Fruit fly (Drosophila melanogaster) whole organism, embryonic: Measurements from ENCODE around the gene CG12728.

Experiments
- C15 ChIP-seq: fragments of 200-800 bp; sonication (Bioruptor generic); IDR thresholded peaks from 3 replicates; pipeline ENCODE4 v1.3.6; 2022; ENCODE audit warnings: missing biosample characterization, missing genetic modification characterization
- CG10321 ChIP-seq: fragments of 200-800 bp; sonication (Bioruptor generic); IDR thresholded peaks from 2 replicates; pipeline ENCODE4 v1.3.6; 2022; ENCODE audit warnings: missing biosample characterization, missing genetic modification characterization
- CG10462 ChIP-seq: fragments of 200-800 bp; sonication (Bioruptor generic); optimal IDR thresholded peaks from 2 replicates; lab custom pipeline; 2016; ENCODE audit warnings: missing biosample characterization, missing genetic modification characterization
- CG10565 ChIP-seq: fragments of 200-800 bp; sonication (Bioruptor generic); optimal IDR thresholded peaks from 3 replicates; lab custom pipeline; 2016; ENCODE audit warnings: missing biosample characterization, mild to moderate bottlenecking, missing genetic modification characterization
- CG11093 ChIP-seq: fragments of 200-800 bp; sonication (Bioruptor generic); IDR thresholded peaks from 3 replicates; pipeline ENCODE4 v1.3.6; 2022; ENCODE audit warnings: missing biosample characterization, missing genetic modification characterization
- CG14667 ChIP-seq: fragments of 200-800 bp; sonication (Bioruptor generic); IDR thresholded peaks from 2 replicates; pipeline ENCODE4 v1.3.6; 2022; ENCODE audit warnings: missing biosample characterization, missing genetic modification characterization
- CG16815 ChIP-seq: fragments of 200-800 bp; sonication (Bioruptor generic); optimal IDR thresholded peaks from 3 replicates; lab custom pipeline; 2017; ENCODE audit warnings: missing biosample characterization, mild to moderate bottlenecking, missing genetic modification characterization
- CG17829 ChIP-seq: fragments of 200-800 bp; optimal IDR thresholded peaks from 2 replicates; lab custom pipeline; 2019; ENCODE audit warnings: missing biosample characterization, mild to moderate bottlenecking, missing genetic modification characterization, moderate library complexity
- CG2875 ChIP-seq: fragments of 200-800 bp; sonication (Bioruptor generic); optimal IDR thresholded peaks from 2 replicates; lab custom pipeline; 2017; ENCODE audit warnings: missing biosample characterization, mild to moderate bottlenecking, missing genetic modification characterization, missing genetic modification reagents
- CG3065 ChIP-seq: fragments of 200-800 bp; sonication (Bioruptor generic); optimal IDR thresholded peaks from 2 replicates; lab custom pipeline; 2016; ENCODE audit warnings: missing biosample characterization, missing genetic modification characterization
- CG32532 ChIP-seq: fragments of 200-800 bp; sonication (Bioruptor generic); IDR thresholded peaks from 2 replicates; pipeline ENCODE4 v1.3.6; 2022; ENCODE audit warnings: missing biosample characterization, missing genetic modification characterization
- CG32772 ChIP-seq: fragments of 200-800 bp; sonication (Bioruptor generic); IDR thresholded peaks from 2 replicates; pipeline ENCODE4 v1.3.6; 2022; ENCODE audit warnings: missing biosample characterization, missing genetic modification characterization
- CG34422 ChIP-seq: fragments of 200-800 bp; sonication (Bioruptor generic); IDR thresholded peaks from 3 replicates; pipeline ENCODE4 v1.3.6; 2022; ENCODE audit warnings: missing biosample characterization, missing genetic modification characterization
- CG4328 ChIP-seq: fragments of 200-800 bp; sonication (Bioruptor generic); optimal IDR thresholded peaks from 3 replicates; lab custom pipeline; 2017; ENCODE audit warnings: missing biosample characterization, missing genetic modification reagents, missing genetic modification characterization
- CG4360 ChIP-seq: fragments of 200-800 bp; sonication (Bioruptor generic); IDR thresholded peaks from 2 replicates; pipeline ENCODE4 v1.3.6; 2022; ENCODE audit warnings: missing biosample characterization, missing genetic modification characterization
- CG4404 ChIP-seq: fragments of 200-800 bp; sonication (Bioruptor generic); IDR thresholded peaks from 2 replicates; pipeline ENCODE4 v1.3.6; 2022; ENCODE audit warnings: missing biosample characterization, missing genetic modification characterization
- CG4820 ChIP-seq: fragments of 200-800 bp; sonication (Bioruptor generic); optimal IDR thresholded peaks from 3 replicates; lab custom pipeline; 2016; ENCODE audit warnings: missing biosample characterization, missing genetic modification characterization
- CG6689 ChIP-seq: fragments of 200-800 bp; sonication (Bioruptor generic); IDR thresholded peaks from 2 replicates; pipeline ENCODE4 v1.3.6; 2022; ENCODE audit warnings: missing biosample characterization, missing genetic modification characterization
- CG7786 ChIP-seq: fragments of 200-800 bp; sonication (Bioruptor generic); optimal IDR thresholded peaks from 2 replicates; lab custom pipeline; 2016; ENCODE audit warnings: missing biosample characterization, missing genetic modification characterization
- CG7987 ChIP-seq: fragments of 200-800 bp; sonication (Bioruptor generic); optimal IDR thresholded peaks from 2 replicates; lab custom pipeline; 2018; ENCODE audit warnings: missing biosample characterization, mild to moderate bottlenecking, missing genetic modification characterization, moderate library complexity
- CkIIα-i1 ChIP-seq: fragments of 200-800 bp; sonication (Bioruptor generic); IDR thresholded peaks from 2 replicates; pipeline ENCODE4 v1.3.6; 2022; ENCODE audit warnings: missing biosample characterization, missing genetic modification characterization
- CoRest ChIP-seq: fragments of 200-800 bp; sonication (Bioruptor generic); optimal IDR thresholded peaks from 3 replicates; lab custom pipeline; 2018; ENCODE audit warnings: missing biosample characterization, mild to moderate bottlenecking, missing genetic modification characterization, moderate library complexity
- HLH3B ChIP-seq: fragments of 200-800 bp; sonication (Bioruptor generic); IDR thresholded peaks from 2 replicates; pipeline ENCODE4 v1.3.6; 2022; ENCODE audit warnings: missing biosample characterization, missing genetic modification characterization
- Jarid2 ChIP-seq: fragments of 200-800 bp; sonication (Bioruptor generic); optimal IDR thresholded peaks from 3 replicates; lab custom pipeline; 2017; ENCODE audit warnings: mild to moderate bottlenecking, missing biosample characterization, missing genetic modification reagents, missing genetic modification characterization
- Mad ChIP-seq: fragments of 200-800 bp; sonication (Bioruptor generic); optimal IDR thresholded peaks from 2 replicates; lab custom pipeline; 2016; ENCODE audit warnings: missing biosample characterization, missing genetic modification characterization
- TFAM ChIP-seq: fragments of 200-800 bp; sonication (Bioruptor generic); optimal IDR thresholded peaks from 2 replicates; lab custom pipeline; 2017; ENCODE audit warnings: missing biosample characterization, missing genetic modification characterization, inconsistent platforms
- Usf ChIP-seq: fragments of 200-800 bp; sonication (Bioruptor generic); optimal IDR thresholded peaks from 2 replicates; lab custom pipeline; 2017; ENCODE audit warnings: missing genotype, missing biosample characterization, missing genetic modification characterization
- ap ChIP-seq: fragments of 200-800 bp; sonication (Bioruptor generic); IDR thresholded peaks from 2 replicates; pipeline ENCODE4 v1.3.6; 2022; ENCODE audit warnings: missing biosample characterization, missing genetic modification characterization
- bsh ChIP-seq, 2 experiments: fragments of 200-800 bp; sonication (Bioruptor generic); optimal IDR thresholded peaks; 2 replicates each; lab custom pipeline; 2017 to 2018; ENCODE audit warnings: mild to moderate bottlenecking in 2 of 2, missing biosample characterization in 2 of 2, missing genetic modification characterization in 2 of 2, moderate library complexity in 1 of 2
- corto ChIP-seq: fragments of 200-800 bp; sonication (Bioruptor generic); optimal IDR thresholded peaks from 2 replicates; lab custom pipeline; 2016; ENCODE audit warnings: missing biosample characterization, mild to moderate bottlenecking, missing genetic modification characterization, moderate library complexity
- crp ChIP-seq, 2 experiments: fragments of 200-800 bp; sonication (Bioruptor generic); optimal IDR thresholded peaks; 2 replicates in 1 of 2; 3 replicates in 1 of 2; lab custom pipeline; 2017; ENCODE audit warnings: missing biosample characterization in 2 of 2, missing genetic modification characterization in 2 of 2, mild to moderate bottlenecking in 1 of 2, moderate library complexity in 1 of 2
- fd102C ChIP-seq: fragments of 200-800 bp; sonication (Bioruptor generic); optimal IDR thresholded peaks from 2 replicates; lab custom pipeline; 2018; ENCODE audit warnings: missing biosample characterization, mild to moderate bottlenecking, missing genetic modification characterization, moderate library complexity
- fu2 ChIP-seq: fragments of 200-800 bp; sonication (Bioruptor generic); optimal IDR thresholded peaks from 2 replicates; lab custom pipeline; 2016; ENCODE audit warnings: missing biosample characterization, missing genetic modification characterization
- hbn ChIP-seq: fragments of 200-800 bp; sonication (Bioruptor generic); IDR thresholded peaks from 2 replicates; pipeline ENCODE4 v1.3.6; 2022; ENCODE audit warnings: missing biosample characterization, missing genetic modification characterization; ENCODE audit not compliant: partially characterized antibody
- insv ChIP-seq, 2 experiments: fragments of 200-800 bp; sonication (Bioruptor generic); optimal IDR thresholded peaks; 3 replicates each; lab custom pipeline; 2016 to 2018; ENCODE audit warnings: missing biosample characterization in 2 of 2, missing genetic modification characterization in 2 of 2
- jigr1 ChIP-seq: fragments of 200-800 bp; sonication (Bioruptor generic); IDR thresholded peaks from 3 replicates; pipeline ENCODE4 v1.3.6; 2022; ENCODE audit warnings: missing biosample characterization, missing genetic modification characterization
- jumu ChIP-seq: fragments of 200-800 bp; sonication (Bioruptor generic); optimal IDR thresholded peaks from 3 replicates; lab custom pipeline; 2016; ENCODE audit warnings: missing biosample characterization, missing genetic modification characterization
- lov ChIP-seq, 2 experiments: fragments of 200-800 bp in 1 of 2; fragments of >200 bp in 1 of 2; sonication (Bioruptor generic) in 1 of 2; IDR thresholded peaks in 1 of 2; optimal IDR thresholded peaks in 1 of 2; 2 replicates in 1 of 2; 3 replicates in 1 of 2; pipeline versions ENCODE4 v1.3.6 to Lab custom; 2017 to 2022; ENCODE audit warnings: missing biosample characterization in 1 of 2, missing genetic modification characterization in 1 of 2
- nmo ChIP-seq: fragments of 200-800 bp; sonication (Bioruptor generic); optimal IDR thresholded peaks from 2 replicates; lab custom pipeline; 2018; ENCODE audit warnings: missing biosample characterization, mild to moderate bottlenecking, missing genetic modification characterization, moderate library complexity
- otp ChIP-seq: fragments of 200-800 bp; sonication (Bioruptor generic); IDR thresholded peaks from 3 replicates; pipeline ENCODE4, ENCODE4 v1.3.6; 2022; ENCODE audit warnings: missing biosample characterization, missing genetic modification characterization
- peb ChIP-seq: fragments of 200-800 bp; sonication (Bioruptor generic); IDR thresholded peaks from 2 replicates; pipeline ENCODE4 v1.3.6; 2022; ENCODE audit warnings: missing biosample characterization, missing genetic modification characterization
- ro ChIP-seq: fragments of 200-800 bp; sonication (Bioruptor generic); IDR thresholded peaks from 2 replicates; pipeline ENCODE4 v1.3.6; 2022; ENCODE audit warnings: missing biosample characterization, missing genetic modification characterization
- sc ChIP-seq, 3 experiments: fragments of >200 bp in 2 of 3; fragments of 200-800 bp in 1 of 3; sonication (Bioruptor generic) in 1 of 3; optimal IDR thresholded peaks; 2 replicates in 2 of 3; 3 replicates in 1 of 3; lab custom pipeline; 2017; ENCODE audit warnings: mild to moderate bottlenecking in 1 of 3, missing biosample characterization in 1 of 3, missing genetic modification characterization in 1 of 3, missing genetic modification reagents in 1 of 3
- schlank ChIP-seq: fragments of 200-800 bp; sonication (Bioruptor generic); optimal IDR thresholded peaks from 2 replicates; lab custom pipeline; 2018; ENCODE audit warnings: missing biosample characterization, mild to moderate bottlenecking, missing genetic modification characterization
- tll ChIP-seq, 2 experiments: fragments of 200-800 bp in 1 of 2; fragments of >200 bp in 1 of 2; sonication (Bioruptor generic) in 1 of 2; optimal IDR thresholded peaks; 2 replicates each; lab custom pipeline; 2017 to 2019; ENCODE audit warnings: missing biosample characterization in 2 of 2, missing genetic modification characterization in 2 of 2, mild to moderate bottlenecking in 1 of 2, moderate library complexity in 1 of 2
- trem ChIP-seq: fragments of 200-800 bp; optimal IDR thresholded peaks from 3 replicates; lab custom pipeline; 2019; ENCODE audit warnings: missing biosample characterization, mild to moderate bottlenecking, missing genetic modification characterization, moderate library complexity
- twi ChIP-seq: fragments of 200-800 bp; optimal IDR thresholded peaks from 2 replicates; lab custom pipeline; 2019; ENCODE audit warnings: missing biosample characterization, mild to moderate bottlenecking, missing genetic modification characterization, moderate library complexity
- unc-4 ChIP-seq: fragments of 200-800 bp; sonication (Bioruptor generic); IDR thresholded peaks from 2 replicates; pipeline ENCODE4 v1.3.6; 2022; ENCODE audit warnings: missing biosample characterization, missing genetic modification characterization; ENCODE audit not compliant: partially characterized antibody
- wek ChIP-seq: fragments of 200-800 bp; sonication (Bioruptor generic); optimal IDR thresholded peaks from 3 replicates; lab custom pipeline; 2018; ENCODE audit warnings: missing biosample characterization, mild to moderate bottlenecking, missing genetic modification characterization, moderate library complexity

The CG12728 gene

DNA sequence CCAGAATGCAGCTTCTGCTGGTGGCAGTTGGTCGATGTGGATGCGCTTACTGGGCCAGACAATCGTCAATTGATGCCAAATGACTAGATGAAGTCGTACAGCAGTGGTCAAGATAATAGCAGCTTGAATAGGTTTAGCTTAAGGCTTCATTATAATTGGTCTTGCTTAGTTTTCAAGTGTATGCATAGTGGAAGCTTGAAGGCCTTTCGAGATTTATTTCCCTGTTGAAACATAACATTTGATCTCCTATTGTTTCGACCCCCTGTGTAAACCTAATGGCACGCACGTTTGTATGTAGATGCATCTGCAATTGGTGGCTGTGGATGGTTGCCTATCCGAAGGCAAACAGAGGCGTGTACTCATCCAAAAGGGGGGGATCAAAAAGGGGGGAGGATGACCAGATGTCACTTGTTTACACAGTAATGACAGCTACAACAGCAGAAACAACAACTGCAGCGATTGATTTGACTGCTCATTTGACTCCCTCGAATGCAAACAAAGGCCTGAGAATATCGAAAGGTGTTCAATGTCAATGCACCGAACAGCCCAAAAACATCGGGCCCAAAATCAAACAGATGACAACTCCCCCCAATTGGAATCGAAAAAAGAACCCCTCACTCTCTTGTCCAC is 25.8 kb downstream of the CG12728 start (continued):
- 0 out of 3 replicates have a peak, but pooled peaks have one; percentile 51 for TF ChIP-seq CG34422 (GFP tag; lab: Robert Waterston, UW)
- peak; percentile 32 for TF ChIP-seq CG17829 (tag; lab: Kevin White, UChicago)
- TF ChIP-seq wek (GFP tag; lab: Kevin White, UChicago) = no peak
- peak; percentile 65; the same call in 1 of the 3 replicates for TF ChIP-seq otp (GFP tag; lab: Robert Waterston, UW)
- TF ChIP-seq jumu (GFP tag; lab: Kevin White, UChicago) = peak; percentile 25
- TF ChIP-seq TFAM = no peak
- no peak for TF ChIP-seq CG10565
- 0 out of 3 replicates have a peak, but pooled peaks have one; percentile 16 for TF ChIP-seq jigr1 (GFP tag; lab: Robert Waterston, UW)
- no peak for TF ChIP-seq hbn (GFP tag; lab: Robert Waterston, UW)
- no peak for TF ChIP-seq lov (optimal IDR thresholded peaks at IDR 0.05; lab: Kevin White, UChicago)
- TF ChIP-seq lov (GFP tag; IDR thresholded peaks at IDR 0.05; lab: Robert Waterston, UW) = no peak
- peak; percentile 44 for TF ChIP-seq nmo (GFP tag; lab: Kevin White, UChicago)
- 0 out of 2 replicates have a peak, but pooled peaks have one; percentile 26 for TF ChIP-seq CG4360 (GFP tag; lab: Robert Waterston, UW)
- no peak for TF ChIP-seq CG4328
- no peak for TF ChIP-seq CG4820 (GFP tag; lab: Kevin White, UChicago)
- TF ChIP-seq trem (tag; lab: Kevin White, UChicago) = no peak
- no peak for TF ChIP-seq C15 (GFP tag; lab: Robert Waterston, UW)
- no peak for TF ChIP-seq tll (GFP tag; optimal IDR thresholded peaks at IDR 0.05; lab: Kevin White, UChicago)
- peak; percentile 62 for TF ChIP-seq CG6689
- TF ChIP-seq ro = no peak
- no peak for TF ChIP-seq CG7987 (GFP tag; lab: Kevin White, UChicago)
- no peak for TF ChIP-seq Jarid2
- TF ChIP-seq CG11093 (GFP tag; lab: Robert Waterston, UW) = no peak
- TF ChIP-seq peb (GFP tag; lab: Robert Waterston, UW) = no peak
- TF ChIP-seq fd102C (GFP tag; lab: Kevin White, UChicago) = no peak
- no peak for TF ChIP-seq fu2 (GFP tag; lab: Kevin White, UChicago)
- no peak for TF ChIP-seq CG3065 (GFP tag; lab: Kevin White, UChicago)
- no peak for TF ChIP-seq Usf
- no peak for TF ChIP-seq CG32532 (GFP tag; lab: Robert Waterston, UW)
- no peak for TF ChIP-seq ap (GFP tag; lab: Robert Waterston, UW)
- TF ChIP-seq crp (GFP tag; optimal IDR thresholded peaks at IDR 0.05; lab: Kevin White, UChicago) = no peak
- TF ChIP-seq CG32772 = no peak
- no peak for TF ChIP-seq Mad (GFP tag; lab: Kevin White, UChicago)
- no peak for TF ChIP-seq CoRest (tag; lab: Kevin White, UChicago)
- TF ChIP-seq CG16815 (GFP tag; lab: Kevin White, UChicago) = no peak
- peak; percentile 32 for TF ChIP-seq CG2875
- no peak for TF ChIP-seq corto (GFP tag; lab: Kevin White, UChicago)
- TF ChIP-seq CG7786 (GFP tag; lab: Kevin White, UChicago) = peak; percentile 4
- peak; percentile 51 for TF ChIP-seq twi (tag; lab: Kevin White, UChicago)
- no peak for TF ChIP-seq unc-4 (GFP tag; lab: Robert Waterston, UW)
- no peak for TF ChIP-seq CG4404 (GFP tag; lab: Robert Waterston, UW)
- TF ChIP-seq bsh (GFP tag; optimal IDR thresholded peaks at IDR 0.05; lab: Kevin White, UChicago) = peak; percentile 64 to 65
- TF ChIP-seq CG10462 (GFP tag; lab: Kevin White, UChicago) = no peak
- no peak for TF ChIP-seq CG14667 (GFP tag; lab: Robert Waterston, UW)
- no peak for TF ChIP-seq CG10321 (GFP tag; lab: Robert Waterston, UW)
- TF ChIP-seq insv (GFP tag; optimal IDR thresholded peaks at IDR 0.05; lab: Kevin White, UChicago) = no peak
- 0 out of 2 replicates have a peak, but pooled peaks have one; percentile 15 for TF ChIP-seq HLH3B (GFP tag; lab: Robert Waterston, UW)
- TF ChIP-seq schlank (tag; lab: Kevin White, UChicago) = no peak
- TF ChIP-seq CkIIα-i1 (GFP tag; lab: Robert Waterston, UW) = no peak
- no peak for TF ChIP-seq sc (optimal IDR thresholded peaks at IDR 0.05; lab: Kevin White, UChicago)
- TF ChIP-seq sc (GFP tag; optimal IDR thresholded peaks at IDR 0.05; lab: Kevin White, UChicago) = no peak
